Fruit fly (Drosophila melanogaster): ENCODE results near the gene Usp2.

The Usp2 gene

dm6 chrX:22443954-22444910, 11.4 kb upstream of the Usp2 start, which contains the start of gene CG14621 (continued):
- TF ChIP-seq CG13424 (tag; optimal IDR thresholded peaks at IDR 0.05) (peak; percentile 17), CG7786 (GFP tag; optimal IDR thresholded peaks at IDR 0.05) (no peak), Gsc (GFP tag; IDR thresholded peaks at IDR 0.05) (no peak), dysf (GFP tag; IDR thresholded peaks at IDR 0.05) (0 out of 3 replicates have a peak, but pooled peaks have one; percentile 18), CTCF (GFP tag; optimal IDR thresholded peaks at IDR 0.05) (no peak), CG5180 (GFP tag; optimal IDR thresholded peaks at IDR 0.05) (no peak), pum (GFP tag; optimal IDR thresholded peaks at IDR 0.05) (no peak), HLH4C (GFP tag; IDR thresholded peaks at IDR 0.05; ENCODE audit: partially characterized antibody) (0 out of 3 replicates have a peak, but pooled peaks have one; percentile 33), Ptx1 (GFP tag; IDR thresholded peaks at IDR 0.05) (no peak), Six4 (GFP tag; optimal IDR thresholded peaks at IDR 0.05) (no peak), NK7.1 (GFP tag; optimal IDR thresholded peaks at IDR 0.05) (no peak), CG2199 (GFP tag; IDR thresholded peaks at IDR 0.05) (no peak), Ets65A (GFP tag) (no peak), CG10462 (GFP tag; optimal IDR thresholded peaks at IDR 0.05) (no peak), CG18476 (GFP tag; optimal IDR thresholded peaks at IDR 0.05) (no peak), CG9437 (GFP tag; optimal IDR thresholded peaks at IDR 0.05) (no peak), CG2129 (GFP tag; IDR thresholded peaks at IDR 0.05; ENCODE audit: partially characterized antibody) (no peak), NC2β (GFP tag; optimal IDR thresholded peaks at IDR 0.05) (no peak), sc (optimal IDR thresholded peaks at IDR 0.05) (no peak), sc (GFP tag; optimal IDR thresholded peaks at IDR 0.05) (no peak), CG15479 (GFP tag; optimal IDR thresholded peaks at IDR 0.05) (no peak), CG2712 (tag; optimal IDR thresholded peaks at IDR 0.05) (peak; percentile 7), CG9817 (tag; optimal IDR thresholded peaks at IDR 0.05) (no peak), CG9215 (GFP tag; IDR thresholded peaks at IDR 0.05) (no peak), CG11695 (GFP tag; IDR thresholded peaks at IDR 0.05) (no peak), pb (GFP tag; optimal IDR thresholded peaks at IDR 0.05) (no peak), CG1233 (GFP tag; optimal IDR thresholded peaks at IDR 0.05) (no peak), nerfin-1 (tag; optimal IDR thresholded peaks at IDR 0.05) (no peak), otp (GFP tag; IDR thresholded peaks at IDR 0.05) (no peak), Hr39 (optimal IDR thresholded peaks at IDR 0.05) (no peak), CG17912 (GFP tag; optimal IDR thresholded peaks at IDR 0.05) (no peak), her (GFP tag; optimal IDR thresholded peaks at IDR 0.05) (no peak), dm (GFP tag; optimal IDR thresholded peaks at IDR 0.05) (no peak), sqz (GFP tag; optimal IDR thresholded peaks at IDR 0.05) (no peak), cad (GFP tag; optimal IDR thresholded peaks at IDR 0.05) (no peak), HmgZ (tag; optimal IDR thresholded peaks at IDR 0.05) (no peak), CG10654 (GFP tag; optimal IDR thresholded peaks at IDR 0.05) (no peak), knrl (GFP tag; IDR thresholded peaks at IDR 0.05; ENCODE audit: partially characterized antibody) (peak; percentile 45; the same call in 2 of the 3 replicates), Usf (GFP tag; optimal IDR thresholded peaks at IDR 0.05) (no peak), CG12104 (GFP tag; optimal IDR thresholded peaks at IDR 0.05) (no peak), pita (GFP tag; optimal IDR thresholded peaks at IDR 0.05) (no peak), nau (GFP tag; optimal IDR thresholded peaks at IDR 0.05) (no peak), gce (GFP tag; IDR thresholded peaks at IDR 0.05) (no peak), crol (GFP tag; IDR thresholded peaks at IDR 0.05) (no peak), CG15601 (tag; optimal IDR thresholded peaks at IDR 0.05) (no peak), CG30431 (GFP tag; optimal IDR thresholded peaks at IDR 0.05) (no peak), CG14860 (GFP tag; IDR thresholded peaks at IDR 0.05; ENCODE audit: partially characterized antibody) (no peak), Dll (GFP tag; IDR thresholded peaks at IDR 0.05; ENCODE audit: partially characterized antibody) (0 out of 4 replicates have a peak, but pooled peaks have one; percentile 14), phol (tag; optimal IDR thresholded peaks at IDR 0.05) (peak; percentile 76), Sox100B (GFP tag; optimal IDR thresholded peaks at IDR 0.05) (no peak)
